Worm (Caenorhabditis elegans) whole organism, L1 larva: ENCODE measurements around the gene Y22D7AL.1.

Experiments used
- C16A3.4 ChIP-seq: fragments of 150-350 bp; optimal IDR thresholded peaks from 2 replicates; lab custom pipeline; 2014; ENCODE audit warnings: missing biosample characterization, missing genetic modification characterization
- F16B12.6 ChIP-seq: fragments of 150-350 bp; optimal IDR thresholded peaks from 2 replicates; lab custom pipeline; 2014; ENCODE audit warnings: missing biosample characterization, missing genetic modification characterization
- Y116A8C.19 ChIP-seq: sonication (generic microtip); optimal IDR thresholded peaks from 2 replicates; lab custom pipeline; 2016; ENCODE audit warnings: missing compliant biosample characterization, missing genetic modification characterization, borderline replicate concordance
- alr-1 ChIP-seq: fragments of 200-800 bp; sonication (Bioruptor generic); optimal IDR thresholded peaks from 2 replicates; lab custom pipeline; 2018; ENCODE audit warnings: borderline replicate concordance, mild to moderate bottlenecking, missing genetic modification characterization, missing compliant biosample characterization
- ama-1 ChIP-seq: fragments of 150-350 bp; optimal IDR thresholded peaks from 2 replicates; lab custom pipeline; 2014
- ceh-63 ChIP-seq: fragments of 200-800 bp; sonication (Bioruptor generic); optimal IDR thresholded peaks from 2 replicates; lab custom pipeline; 2018; ENCODE audit warnings: mild to moderate bottlenecking, missing genetic modification characterization, missing compliant biosample characterization
- ces-1 ChIP-seq: fragments of 150-350 bp; optimal IDR thresholded peaks from 2 replicates; lab custom pipeline; 2014; ENCODE audit warnings: missing biosample characterization, missing genetic modification reagents, missing genetic modification characterization
- dsc-1 ChIP-seq: sonication (generic microtip); optimal IDR thresholded peaks from 2 replicates; lab custom pipeline; 2016; ENCODE audit warnings: mild to moderate bottlenecking, missing genetic modification characterization, missing compliant biosample characterization
- efl-1 ChIP-seq, 4 experiments: fragments of 150-350 bp; optimal IDR thresholded peaks in 3 of 4; peaks in 1 of 4; 1 replicate in 1 of 4; 2 replicates in 3 of 4; lab custom pipeline; 2014; ENCODE audit warnings: missing biosample characterization in 2 of 4, missing genetic modification characterization in 2 of 4, missing genetic modification reagents in 2 of 4
- efl-3 ChIP-seq: fragments of 200-800 bp; sonication (Bioruptor generic); optimal IDR thresholded peaks from 2 replicates; lab custom pipeline; 2018; ENCODE audit warnings: mild to moderate bottlenecking, missing genetic modification characterization, missing compliant biosample characterization
- egl-27 ChIP-seq, 2 experiments: fragments of 150-350 bp in 1 of 2; sonication (generic microtip); optimal IDR thresholded peaks; 3 replicates each; lab custom pipeline; 2017 to 2018; ENCODE audit warnings: missing biosample characterization in 2 of 2, missing genetic modification characterization in 2 of 2, missing genetic modification reagents in 2 of 2
- elt-3 ChIP-seq, 6 experiments: fragments of 150-350 bp in 1 of 6; sonication (generic microtip); optimal IDR thresholded peaks; 2 replicates each; lab custom pipeline; 2017 to 2018; ENCODE audit warnings: missing biosample characterization in 6 of 6, missing genetic modification characterization in 6 of 6, inconsistent platforms in 1 of 6
- fkh-10 ChIP-seq: sonication (generic microtip); optimal IDR thresholded peaks from 2 replicates; lab custom pipeline; 2017; ENCODE audit warnings: missing biosample characterization, missing genetic modification reagents, missing genetic modification characterization
- hlh-17 ChIP-seq: fragments of 200-800 bp; sonication (Bioruptor generic); optimal IDR thresholded peaks from 2 replicates; lab custom pipeline; 2018; ENCODE audit warnings: missing genetic modification characterization, mild to moderate bottlenecking, missing compliant biosample characterization, moderate library complexity, borderline replicate concordance
- irx-1 ChIP-seq: sonication (generic microtip); optimal IDR thresholded peaks from 2 replicates; lab custom pipeline; 2016; ENCODE audit warnings: missing genetic modification characterization, missing compliant biosample characterization
- isw-1 ChIP-seq: fragments of 200-800 bp; sonication (Bioruptor generic); IDR thresholded peaks from 2 replicates; pipeline ENCODE4 v1.3.6; 2022; ENCODE audit warnings: missing genetic modification characterization, missing compliant biosample characterization
- jun-1 ChIP-seq: fragments of 150-350 bp; optimal IDR thresholded peaks from 2 replicates; lab custom pipeline; 2014; ENCODE audit warnings: missing biosample characterization, missing genetic modification reagents, missing genetic modification characterization
- lin-15B ChIP-seq: fragments of 150-350 bp; sonication (generic microtip); optimal IDR thresholded peaks from 3 replicates; lab custom pipeline; 2014; ENCODE audit warnings: missing biosample characterization, missing genetic modification characterization
- lin-35 ChIP-seq, 2 experiments: fragments of 150-350 bp; optimal IDR thresholded peaks; 2 replicates each; lab custom pipeline; 2014; ENCODE audit warnings: missing biosample characterization in 2 of 2, missing genetic modification characterization in 2 of 2, missing genetic modification reagents in 2 of 2
- lin-39 ChIP-seq: fragments of 150-350 bp; optimal IDR thresholded peaks from 2 replicates; lab custom pipeline; 2014; ENCODE audit warnings: missing biosample characterization, missing genetic modification reagents, missing genetic modification characterization
- lir-3 ChIP-seq: sonication (generic microtip); optimal IDR thresholded peaks from 2 replicates; lab custom pipeline; 2016; ENCODE audit warnings: mild to moderate bottlenecking, missing genetic modification characterization, moderate library complexity, missing compliant biosample characterization; ENCODE audit not compliant: poor library complexity
- mab-9 ChIP-seq: fragments of 200-800 bp; sonication (Bioruptor generic); IDR thresholded peaks from 2 replicates; pipeline ENCODE4 v1.3.6; 2022; ENCODE audit warnings: missing genetic modification reagents, missing genetic modification characterization, missing compliant biosample characterization
- nhr-12 ChIP-seq: sonication (generic microtip); optimal IDR thresholded peaks from 2 replicates; lab custom pipeline; 2017; ENCODE audit warnings: missing biosample characterization, missing genetic modification characterization
- nhr-19 ChIP-seq: fragments of 200-800 bp; sonication (Bioruptor generic); conservative IDR thresholded peaks from 2 replicates; pipeline ENCODE4 v1.3.6; 2022; ENCODE audit warnings: missing genetic modification characterization, missing compliant biosample characterization
- nhr-20 ChIP-seq: sonication (generic microtip); optimal IDR thresholded peaks from 2 replicates; lab custom pipeline; 2016; ENCODE audit warnings: mild to moderate bottlenecking, missing genetic modification characterization, missing compliant biosample characterization
- nhr-47 ChIP-seq: sonication (generic microtip); optimal IDR thresholded peaks from 2 replicates; lab custom pipeline; 2016; ENCODE audit warnings: mild to moderate bottlenecking, missing genetic modification characterization, moderate library complexity, missing compliant biosample characterization
- nhr-76 ChIP-seq: sonication (generic microtip); optimal IDR thresholded peaks from 2 replicates; lab custom pipeline; 2017; ENCODE audit warnings: missing biosample characterization, missing genetic modification characterization
- nhr-77 ChIP-seq: fragments of 150-350 bp; optimal IDR thresholded peaks from 2 replicates; lab custom pipeline; 2014; ENCODE audit warnings: missing biosample characterization, missing genetic modification characterization
- nhr-85 ChIP-seq: sonication (generic microtip); peaks from one replicate; lab custom pipeline; 2016; ENCODE audit warnings: missing genetic modification characterization, inconsistent platforms, missing compliant biosample characterization
- rnt-1 ChIP-seq: sonication (generic microtip); optimal IDR thresholded peaks from 2 replicates; lab custom pipeline; 2016; ENCODE audit warnings: mild to moderate bottlenecking, missing genetic modification characterization, moderate library complexity, missing compliant biosample characterization
- skn-1 ChIP-seq: fragments of 150-350 bp; optimal IDR thresholded peaks from 2 replicates; lab custom pipeline; 2014; ENCODE audit warnings: missing biosample characterization, missing genetic modification characterization
- snpc-4 ChIP-seq: fragments of 150-350 bp; optimal IDR thresholded peaks from 2 replicates; lab custom pipeline; 2014; ENCODE audit warnings: missing biosample characterization, missing genetic modification characterization
- sox-4 ChIP-seq: sonication (generic microtip); optimal IDR thresholded peaks from 2 replicates; lab custom pipeline; 2016; ENCODE audit warnings: missing genetic modification characterization, missing compliant biosample characterization
- sup-37 ChIP-seq: fragments of 200-800 bp; sonication (Bioruptor generic); optimal IDR thresholded peaks from 2 replicates; lab custom pipeline; 2018; ENCODE audit warnings: mild to moderate bottlenecking, missing genetic modification characterization, missing compliant biosample characterization
- swsn-7 ChIP-seq: sonication (generic microtip); optimal IDR thresholded peaks from 2 replicates; lab custom pipeline; 2016; ENCODE audit warnings: missing genetic modification characterization, missing compliant biosample characterization
- unc-130 ChIP-seq: fragments of 150-350 bp; optimal IDR thresholded peaks from 2 replicates; lab custom pipeline; 2017; ENCODE audit warnings: missing biosample characterization, missing genetic modification characterization, inconsistent platforms
- unc-30 ChIP-seq: sonication (generic microtip); optimal IDR thresholded peaks from 2 replicates; lab custom pipeline; 2017; ENCODE audit warnings: missing biosample characterization, missing genetic modification characterization
- unc-62 ChIP-seq: fragments of 150-350 bp; optimal IDR thresholded peaks from 2 replicates; lab custom pipeline; 2014; ENCODE audit warnings: missing biosample characterization, missing genetic modification reagents, missing genetic modification characterization
- unc-98 ChIP-seq: fragments of 200-800 bp; sonication (Bioruptor generic); IDR thresholded peaks from 2 replicates; pipeline ENCODE4 v1.3.6; 2022; ENCODE audit warnings: missing genetic modification characterization, missing compliant biosample characterization
- xbp-1 ChIP-seq: sonication (generic microtip); optimal IDR thresholded peaks from 2 replicates; lab custom pipeline; 2016; ENCODE audit warnings: missing genetic modification characterization, missing compliant biosample characterization
- zag-1 ChIP-seq: fragments of 150-350 bp; optimal IDR thresholded peaks from 2 replicates; lab custom pipeline; 2014; ENCODE audit warnings: missing biosample characterization, missing genetic modification characterization
- zip-4 ChIP-seq: fragments of 200-800 bp; sonication (Bioruptor generic); optimal IDR thresholded peaks from 2 replicates; lab custom pipeline; 2018; ENCODE audit warnings: mild to moderate bottlenecking, missing genetic modification characterization, moderate library complexity, missing compliant biosample characterization

The Y22D7AL.1 gene

ce11 chrIII:1618915-1619314, 33.4 kb upstream of the Y22D7AL.1 start, which contains the start of gene Y22D7AL.10 (continued):
- peak; percentile 99 for TF ChIP-seq lin-39 (tag; lab: Kevin White, UChicago)
- TF ChIP-seq rnt-1 (tag; lab: Kevin White, UChicago) = peak; percentile 96
- TF ChIP-seq unc-62 (GFP tag; lab: Kevin White, UChicago) = peak; percentile 73
- peak; percentile 99 for TF ChIP-seq nhr-19 (GFP tag; lab: Robert Waterston, UW)
- peak; percentile 97 for TF ChIP-seq unc-130 (tag; lab: Kevin White, UChicago)
- peak; percentile 97 for TF ChIP-seq C16A3.4
- TF ChIP-seq snpc-4 (tag; lab: Kevin White, UChicago) = peak; percentile 90
- peak; percentile 99 for TF ChIP-seq nhr-85 (tag; lab: Kevin White, UChicago)
- TF ChIP-seq lir-3 = peak; percentile 97
- TF ChIP-seq dsc-1 (tag; lab: Kevin White, UChicago) = peak; percentile 100
- no peak for TF ChIP-seq alr-1
- peak; percentile 67 for TF ChIP-seq F16B12.6 (tag; lab: Kevin White, UChicago)
- TF ChIP-seq nhr-76 = peak; percentile 100
- TF ChIP-seq jun-1 (tag; lab: Kevin White, UChicago) = peak; percentile 98
- peak; percentile 31 for TF ChIP-seq Y116A8C.19
- peak; percentile 99 for TF ChIP-seq nhr-20 (tag; lab: Kevin White, UChicago)
- TF ChIP-seq zip-4 (GFP tag; lab: Kevin White, UChicago) = peak; percentile 96
- peak; percentile 65 for TF ChIP-seq hlh-17 (GFP tag; lab: Kevin White, UChicago)
- peak; percentile 97 for TF ChIP-seq lin-15B (tag; lab: Kevin White, UChicago)
- TF ChIP-seq nhr-77 (tag; lab: Kevin White, UChicago) = peak; percentile 92
- TF ChIP-seq egl-27 (tag; optimal IDR thresholded peaks at IDR 0.05; lab: Kevin White, UChicago) = peak; percentile 38 to 66
- peak; percentile 36 for TF ChIP-seq zag-1 (tag; lab: Kevin White, UChicago)
- TF ChIP-seq mab-9 (GFP tag; lab: Robert Waterston, UW) = peak; percentile 99
- TF ChIP-seq skn-1 (tag; lab: Kevin White, UChicago) = peak; percentile 92
- TF ChIP-seq elt-3 (tag; optimal IDR thresholded peaks at IDR 0.05; lab: Kevin White, UChicago) = peak in 3 of 6 experiments; percentile 86 to 97 (median 94)
- peak; percentile 90 to 94 for TF ChIP-seq lin-35 (GFP tag; optimal IDR thresholded peaks at IDR 0.05; lab: Kevin White, UChicago)
- TF ChIP-seq efl-1 (optimal IDR thresholded peaks at IDR 0.05; lab: Kevin White, UChicago) = peak; percentile 95
- TF ChIP-seq efl-1 (GFP tag; optimal IDR thresholded peaks at IDR 0.05 in 1 of 2; lab: Kevin White, UChicago) = peak; percentile 86 to 99
- TF ChIP-seq fkh-10 (GFP tag; lab: Kevin White, UChicago) = peak; percentile 97
- TF ChIP-seq irx-1 (tag; lab: Kevin White, UChicago) = peak; percentile 99
- TF ChIP-seq ama-1 (lab: Kevin White, UChicago) = peak; percentile 78
- TF ChIP-seq sox-4 = peak; percentile 98
- peak; percentile 85 for TF ChIP-seq ceh-63 (GFP tag; lab: Kevin White, UChicago)
- peak; percentile 100 for TF ChIP-seq xbp-1 (tag; lab: Kevin White, UChicago)
- TF ChIP-seq nhr-47 = peak; percentile 100
- TF ChIP-seq unc-98 (GFP tag; lab: Robert Waterston, UW) = peak; percentile 95
- peak; percentile 99 for TF ChIP-seq swsn-7 (tag; lab: Kevin White, UChicago)

DNA sequence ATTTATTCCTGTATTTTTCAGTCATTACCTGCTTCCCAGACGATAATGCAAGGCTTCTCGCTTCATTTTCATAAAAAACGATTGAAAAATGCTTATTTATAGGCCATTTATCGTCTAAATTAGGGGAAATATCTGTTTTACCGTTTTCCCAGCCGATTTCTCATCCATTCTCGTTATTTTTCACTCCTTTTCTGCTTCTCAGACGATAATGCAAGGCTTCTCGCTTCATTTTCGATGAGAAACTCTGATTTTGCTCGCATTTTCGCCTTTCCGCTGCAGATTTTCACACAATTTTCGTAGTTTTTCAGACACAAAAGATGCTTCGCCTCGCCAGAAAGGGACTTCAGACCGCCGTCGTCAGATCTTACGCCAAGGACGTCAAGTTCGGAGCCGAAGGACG, 32.8 kb upstream of the Y22D7AL.1 start, which contains the start of gene hsp-60:
hsp-60 (plus strand) TSS at position 301 of the 400 bp plus-strand sequence.
- no peak for TF ChIP-seq lin-35 (GFP tag; optimal IDR thresholded peaks at IDR 0.05; lab: Kevin White, UChicago)
- TF ChIP-seq ces-1 (GFP tag; lab: Kevin White, UChicago) = no peak
- no peak for TF ChIP-seq nhr-19 (GFP tag; lab: Robert Waterston, UW)
- no peak for TF ChIP-seq sup-37 (GFP tag; lab: Kevin White, UChicago)
- TF ChIP-seq unc-30 (tag; lab: Kevin White, UChicago) = no peak
- no peak for TF ChIP-seq rnt-1 (tag; lab: Kevin White, UChicago)
- no peak for TF ChIP-seq nhr-76
- no peak for TF ChIP-seq nhr-12 (tag; lab: Kevin White, UChicago)
- TF ChIP-seq efl-3 (GFP tag; lab: Kevin White, UChicago) = no peak
- no peak for TF ChIP-seq snpc-4 (tag; lab: Kevin White, UChicago)
- TF ChIP-seq isw-1 (GFP tag; lab: Robert Waterston, UW) = no peak
